Fruit fly (Drosophila melanogaster) whole organism, pupa: ENCODE measurements around the gene Claspin.

Experiments used
- CG8159 ChIP-seq: fragments of 200-800 bp; sonication (Bioruptor generic); optimal IDR thresholded peaks from 3 replicates; lab custom pipeline; 2018; ENCODE audit warnings: missing biosample characterization, mild to moderate bottlenecking, missing genetic modification characterization, moderate library complexity
- EcR ChIP-seq: fragments of 200-800 bp; sonication (Bioruptor generic); optimal IDR thresholded peaks from 3 replicates; lab custom pipeline; 2019; ENCODE audit warnings: missing biosample characterization, missing genetic modification characterization, mild to moderate bottlenecking, moderate library complexity, missing genetic modification reagents
- Pif1A ChIP-seq: fragments of 200-800 bp; sonication (Bioruptor generic); optimal IDR thresholded peaks from 3 replicates; lab custom pipeline; 2016; ENCODE audit warnings: missing biosample characterization, missing genetic modification characterization
- Pif1B ChIP-seq: fragments of 200-800 bp; sonication (Bioruptor generic); optimal IDR thresholded peaks from 3 replicates; lab custom pipeline; 2016; ENCODE audit warnings: missing biosample characterization, missing genetic modification characterization

dm6 chr3L:4339525-4339924 lies 26.2 kb downstream of the Claspin start:
- TF ChIP-seq Pif1A (GFP tag; lab: Kevin White, UChicago) (no peak), Pif1B (GFP tag; lab: Kevin White, UChicago) (no peak), CG8159 (no peak), EcR (no peak)
